Fruit fly (Drosophila melanogaster) whole organism, embryonic: ENCODE measurements around the gene CG43925.

ENCODE experiments used
- Ada2b ChIP-seq: fragments of 200-800 bp; sonication (Bioruptor generic); IDR thresholded peaks from 2 replicates; pipeline ENCODE4 v1.3.6; 2022; ENCODE audit warnings: missing biosample characterization, missing genetic modification characterization
- Adf1 ChIP-seq: fragments of 200-800 bp; sonication (Bioruptor generic); IDR thresholded peaks from 2 replicates; pipeline ENCODE4 v1.3.6; 2022; ENCODE audit warnings: missing biosample characterization, missing genetic modification characterization
- Atf3 ChIP-seq: fragments of 200-800 bp; sonication (Bioruptor generic); optimal IDR thresholded peaks from 3 replicates; lab custom pipeline; 2016; ENCODE audit warnings: missing biosample characterization, missing genetic modification characterization
- BEAF-32 ChIP-seq: fragments of 200-800 bp; sonication (Bioruptor generic); optimal IDR thresholded peaks from 3 replicates; lab custom pipeline; 2017; ENCODE audit warnings: missing biosample characterization, missing genetic modification characterization, mild to moderate bottlenecking, moderate library complexity, missing genetic modification reagents
- Bgb ChIP-seq: fragments of 200-800 bp; sonication (Bioruptor generic); IDR thresholded peaks from 2 replicates; pipeline ENCODE4 v1.3.6; 2022; ENCODE audit warnings: missing biosample characterization, missing genetic modification characterization; ENCODE audit not compliant: partially characterized antibody
- CG11085 ChIP-seq: fragments of 200-800 bp; sonication (Bioruptor generic); IDR thresholded peaks from 2 replicates; pipeline ENCODE4 v1.3.6; 2022; ENCODE audit warnings: missing biosample characterization, missing genetic modification characterization
- CG11093 ChIP-seq: fragments of 200-800 bp; sonication (Bioruptor generic); IDR thresholded peaks from 3 replicates; pipeline ENCODE4 v1.3.6; 2022; ENCODE audit warnings: missing biosample characterization, missing genetic modification characterization
- CG11456 ChIP-seq: fragments of 200-800 bp; sonication (Bioruptor generic); IDR thresholded peaks from 3 replicates; pipeline ENCODE4 v1.3.6; 2022; ENCODE audit warnings: missing biosample characterization, missing genetic modification characterization
- CG11696 ChIP-seq: fragments of 200-800 bp; sonication (Bioruptor generic); IDR thresholded peaks from 2 replicates; pipeline ENCODE4 v1.3.6; 2022; ENCODE audit warnings: missing biosample characterization, missing genetic modification characterization
- CG12942 ChIP-seq: fragments of 200-800 bp; sonication (Bioruptor generic); optimal IDR thresholded peaks from 3 replicates; lab custom pipeline; 2016; ENCODE audit warnings: missing biosample characterization, missing genetic modification characterization
- CG14710 ChIP-seq: fragments of 200-800 bp; sonication (Bioruptor generic); optimal IDR thresholded peaks from 3 replicates; lab custom pipeline; 2019; ENCODE audit warnings: missing biosample characterization, mild to moderate bottlenecking, missing genetic modification characterization, moderate library complexity
- CG14965 ChIP-seq: fragments of 200-800 bp; sonication (Bioruptor generic); optimal IDR thresholded peaks from 2 replicates; lab custom pipeline; 2016; ENCODE audit warnings: missing biosample characterization, missing genetic modification characterization, borderline replicate concordance
- CG15696 ChIP-seq: fragments of 200-800 bp; sonication (Bioruptor generic); optimal IDR thresholded peaks from 2 replicates; lab custom pipeline; 2019; ENCODE audit warnings: missing biosample characterization, mild to moderate bottlenecking, missing genetic modification characterization, moderate library complexity
- CG1647 ChIP-seq: fragments of 200-800 bp; sonication (Bioruptor generic); optimal IDR thresholded peaks from 3 replicates; lab custom pipeline; 2016; ENCODE audit warnings: missing biosample characterization, missing genetic modification characterization
- CG17359 ChIP-seq: fragments of 200-800 bp; sonication (Bioruptor generic); optimal IDR thresholded peaks from 3 replicates; lab custom pipeline; 2018; ENCODE audit warnings: missing biosample characterization, mild to moderate bottlenecking, missing genetic modification characterization, moderate library complexity
- CG6254 ChIP-seq: fragments of 200-800 bp; sonication (Bioruptor generic); optimal IDR thresholded peaks from 3 replicates; lab custom pipeline; 2017; ENCODE audit warnings: mild to moderate bottlenecking, missing biosample characterization, missing genetic modification reagents, missing genetic modification characterization
- CG7357 ChIP-seq: fragments of 200-800 bp; sonication (Bioruptor generic); IDR thresholded peaks from 3 replicates; pipeline ENCODE4 v1.3.6; 2022; ENCODE audit warnings: missing biosample characterization, missing genetic modification characterization
- CG7987 ChIP-seq: fragments of 200-800 bp; sonication (Bioruptor generic); optimal IDR thresholded peaks from 2 replicates; lab custom pipeline; 2018; ENCODE audit warnings: missing biosample characterization, mild to moderate bottlenecking, missing genetic modification characterization, moderate library complexity
- ERR ChIP-seq: fragments of 200-800 bp; sonication (Bioruptor generic); optimal IDR thresholded peaks from 2 replicates; lab custom pipeline; 2016; ENCODE audit warnings: missing biosample characterization, missing genetic modification characterization
- Fer1 ChIP-seq: fragments of 200-800 bp; sonication (Bioruptor generic); optimal IDR thresholded peaks from 2 replicates; lab custom pipeline; 2017; ENCODE audit warnings: missing biosample characterization, mild to moderate bottlenecking, missing genetic modification characterization
- Fer2 ChIP-seq: fragments of 200-800 bp; sonication (Bioruptor generic); optimal IDR thresholded peaks from 2 replicates; lab custom pipeline; 2018; ENCODE audit warnings: missing biosample characterization, mild to moderate bottlenecking, missing genetic modification characterization, moderate library complexity
- Gsc ChIP-seq: fragments of 200-800 bp; sonication (Bioruptor generic); IDR thresholded peaks from 2 replicates; pipeline ENCODE4 v1.3.6; 2022; ENCODE audit warnings: missing biosample characterization, missing genetic modification characterization
- Hmr ChIP-seq: fragments of 200-800 bp; sonication (Bioruptor generic); optimal IDR thresholded peaks from 3 replicates; lab custom pipeline; 2017; ENCODE audit warnings: mild to moderate bottlenecking, missing biosample characterization, missing genetic modification reagents, missing genetic modification characterization
- Lhr ChIP-seq: fragments of 200-800 bp; sonication (Bioruptor generic); optimal IDR thresholded peaks from 3 replicates; lab custom pipeline; 2017; ENCODE audit warnings: mild to moderate bottlenecking, missing biosample characterization, missing genetic modification reagents, missing genetic modification characterization
- Mes4 ChIP-seq: fragments of 200-800 bp; sonication (Bioruptor generic); optimal IDR thresholded peaks from 2 replicates; lab custom pipeline; 2016; ENCODE audit warnings: missing biosample characterization, missing genetic modification characterization
- Nf-YA ChIP-seq: fragments of 200-800 bp; sonication (Bioruptor generic); IDR thresholded peaks from 2 replicates; pipeline ENCODE4 v1.3.6; 2022; ENCODE audit warnings: missing biosample characterization, missing genetic modification characterization
- Oaz ChIP-seq: fragments of 200-800 bp; sonication (Bioruptor generic); IDR thresholded peaks from 2 replicates; pipeline ENCODE4 v1.3.6; 2022; ENCODE audit warnings: missing biosample characterization, missing genetic modification characterization
- Oli ChIP-seq: fragments of 200-800 bp; sonication (Bioruptor generic); optimal IDR thresholded peaks from 2 replicates; lab custom pipeline; 2018; ENCODE audit warnings: missing biosample characterization, mild to moderate bottlenecking, missing genetic modification characterization, moderate library complexity
- Scr ChIP-seq: fragments of 200-800 bp; sonication (Bioruptor generic); IDR thresholded peaks from 2 replicates; pipeline ENCODE4 v1.3.6; 2022; ENCODE audit warnings: missing biosample characterization, missing genetic modification characterization; ENCODE audit not compliant: partially characterized antibody
- Sox100B ChIP-seq: fragments of 200-800 bp; sonication (Bioruptor generic); optimal IDR thresholded peaks from 3 replicates; lab custom pipeline; 2018; ENCODE audit warnings: missing biosample characterization, mild to moderate bottlenecking, missing genetic modification characterization
- aop ChIP-seq: fragments of 200-800 bp; sonication (Bioruptor generic); IDR thresholded peaks from 2 replicates; pipeline ENCODE4 v1.3.6; 2022; ENCODE audit warnings: missing biosample characterization, missing genetic modification characterization
- az2 ChIP-seq: fragments of 200-800 bp; sonication (Bioruptor generic); optimal IDR thresholded peaks from 3 replicates; lab custom pipeline; 2016; ENCODE audit warnings: missing biosample characterization, missing genetic modification characterization
- cad ChIP-seq: fragments of >200 bp; optimal IDR thresholded peaks from 2 replicates; lab custom pipeline; 2017; ENCODE audit warnings: missing biosample characterization, missing genetic modification characterization
- dan ChIP-seq: fragments of 200-800 bp; sonication (Bioruptor generic); IDR thresholded peaks from 2 replicates; pipeline ENCODE4 v1.3.6; 2022; ENCODE audit warnings: missing biosample characterization, missing genetic modification characterization
- dmrt11E ChIP-seq: fragments of 200-800 bp; sonication (Bioruptor generic); optimal IDR thresholded peaks from 3 replicates; lab custom pipeline; 2018; ENCODE audit warnings: missing biosample characterization, mild to moderate bottlenecking, missing genetic modification characterization, moderate library complexity
- eyg ChIP-seq: fragments of 200-800 bp; sonication (Bioruptor generic); optimal IDR thresholded peaks from 3 replicates; lab custom pipeline; 2016; ENCODE audit warnings: missing biosample characterization, missing genetic modification characterization
- h ChIP-seq: fragments of >200 bp; optimal IDR thresholded peaks from 2 replicates; lab custom pipeline; 2017
- jumu ChIP-seq: fragments of 200-800 bp; sonication (Bioruptor generic); optimal IDR thresholded peaks from 3 replicates; lab custom pipeline; 2016; ENCODE audit warnings: missing biosample characterization, missing genetic modification characterization
- kay ChIP-seq: fragments of 200-800 bp; sonication (Bioruptor generic); optimal IDR thresholded peaks from 2 replicates; lab custom pipeline; 2016; ENCODE audit warnings: missing biosample characterization, missing genetic modification characterization
- lmd ChIP-seq: fragments of 200-800 bp; sonication (Bioruptor generic); IDR thresholded peaks from 2 replicates; pipeline ENCODE4 v1.3.6; 2022; ENCODE audit warnings: missing biosample characterization, missing genetic modification characterization
- lov ChIP-seq, 2 experiments: fragments of 200-800 bp in 1 of 2; fragments of >200 bp in 1 of 2; sonication (Bioruptor generic) in 1 of 2; IDR thresholded peaks in 1 of 2; optimal IDR thresholded peaks in 1 of 2; 2 replicates in 1 of 2; 3 replicates in 1 of 2; pipeline versions ENCODE4 v1.3.6 to Lab custom; 2017 to 2022; ENCODE audit warnings: missing biosample characterization in 1 of 2, missing genetic modification characterization in 1 of 2
- nerfin-2 ChIP-seq: fragments of 200-800 bp; sonication (Bioruptor generic); IDR thresholded peaks from 2 replicates; pipeline ENCODE4 v1.3.6; 2022; ENCODE audit warnings: missing biosample characterization, missing genetic modification characterization; ENCODE audit not compliant: partially characterized antibody
- nom ChIP-seq: fragments of 200-800 bp; sonication (Bioruptor generic); optimal IDR thresholded peaks from 2 replicates; lab custom pipeline; 2017; ENCODE audit warnings: missing biosample characterization, missing genetic modification characterization, mild to moderate bottlenecking, moderate library complexity, missing genetic modification reagents
- pnt ChIP-seq: fragments of 200-800 bp; sonication (Bioruptor generic); optimal IDR thresholded peaks from 3 replicates; lab custom pipeline; 2016; ENCODE audit warnings: missing biosample characterization, missing genetic modification characterization
- shn ChIP-seq: fragments of 200-800 bp; sonication (Bioruptor generic); optimal IDR thresholded peaks from 3 replicates; lab custom pipeline; 2016; ENCODE audit warnings: missing biosample characterization, missing genetic modification characterization
- sisA ChIP-seq: fragments of 200-800 bp; sonication (Bioruptor generic); IDR thresholded peaks from 2 replicates; pipeline ENCODE4 v1.3.6; 2022; ENCODE audit warnings: missing biosample characterization, missing genetic modification characterization
- slp2 ChIP-seq: fragments of 200-800 bp; sonication (Bioruptor generic); optimal IDR thresholded peaks from 2 replicates; lab custom pipeline; 2016; ENCODE audit warnings: missing biosample characterization, missing genetic modification characterization
- twi ChIP-seq: fragments of 200-800 bp; optimal IDR thresholded peaks from 2 replicates; lab custom pipeline; 2019; ENCODE audit warnings: missing biosample characterization, mild to moderate bottlenecking, missing genetic modification characterization, moderate library complexity
- tx ChIP-seq: fragments of 200-800 bp; sonication (Bioruptor generic); optimal IDR thresholded peaks from 2 replicates; lab custom pipeline; 2016; ENCODE audit warnings: missing biosample characterization, missing genetic modification characterization
- zfh1 ChIP-seq: fragments of 200-800 bp; sonication (Bioruptor generic); IDR thresholded peaks from 3 replicates; pipeline ENCODE4 v1.3.6; 2022; ENCODE audit warnings: missing biosample characterization, missing genetic modification characterization

The CG43925 gene

DNA sequence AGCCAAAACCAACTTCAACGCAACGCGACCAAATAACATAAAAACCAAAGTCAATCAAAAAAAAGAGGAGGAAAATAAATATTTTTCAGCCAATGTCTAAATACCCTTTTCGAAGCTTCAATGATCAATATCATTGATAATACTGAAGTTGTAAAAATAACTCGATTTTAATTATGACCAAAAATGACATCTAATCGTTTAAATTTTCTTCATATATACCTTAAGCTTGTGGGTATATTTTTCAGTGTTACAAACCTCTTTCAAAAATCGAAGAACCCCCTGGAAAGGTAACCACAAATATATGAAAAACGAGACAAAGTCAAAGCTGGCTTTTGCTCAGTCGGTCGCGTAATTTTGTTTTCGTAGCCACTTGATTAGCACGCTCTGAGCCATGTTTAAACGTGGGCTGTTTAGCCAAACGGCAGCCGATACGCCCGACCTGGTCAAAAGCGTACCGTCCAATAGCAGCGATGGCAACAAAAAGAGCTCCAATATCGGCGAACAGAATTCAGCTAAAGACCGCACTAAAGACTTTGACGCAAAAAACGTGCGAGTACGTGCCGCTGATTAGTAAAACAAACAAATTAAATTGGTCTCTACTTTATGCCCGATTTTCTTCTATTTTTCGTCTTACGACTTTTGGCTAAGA lies 31.1 kb upstream of the CG43925 start (continued):
- TF ChIP-seq az2 (peak; percentile 39), CG15696 (tag; lab: Kevin White, UChicago) (peak; percentile 12), lov (optimal IDR thresholded peaks at IDR 0.05; lab: Kevin White, UChicago) (no peak), lov (GFP tag; IDR thresholded peaks at IDR 0.05; lab: Robert Waterston, UW) (no peak), nerfin-2 (GFP tag; lab: Robert Waterston, UW) (no peak), jumu (GFP tag; lab: Kevin White, UChicago) (peak; percentile 49), nom (GFP tag; lab: Kevin White, UChicago) (no peak), lmd (GFP tag; lab: Robert Waterston, UW) (peak; percentile 82; the same call in 1 of the 2 replicates), CG1647 (GFP tag; lab: Kevin White, UChicago) (peak; percentile 45), dmrt11E (tag; lab: Kevin White, UChicago) (no peak), Ada2b (GFP tag; lab: Robert Waterston, UW) (peak; percentile 81), CG11093 (peak; percentile 59; the same call in 1 of the 3 replicates), CG7357 (GFP tag; lab: Robert Waterston, UW) (peak; percentile 72), twi (tag; lab: Kevin White, UChicago) (no peak), Lhr (GFP tag; lab: Kevin White, UChicago) (no peak), CG11696 (peak; percentile 68), Atf3 (peak; percentile 10), Hmr (peak; percentile 73), CG14710 (tag; lab: Kevin White, UChicago) (no peak), CG14965 (GFP tag; lab: Kevin White, UChicago) (no peak), sisA (GFP tag; lab: Robert Waterston, UW) (peak; percentile 48; the same call in 1 of the 2 replicates), Fer2 (tag; lab: Kevin White, UChicago) (peak; percentile 58), Sox100B (GFP tag; lab: Kevin White, UChicago) (peak; percentile 66), CG11456 (GFP tag; lab: Robert Waterston, UW) (peak; percentile 81), Bgb (GFP tag; lab: Robert Waterston, UW) (no peak), slp2 (GFP tag; lab: Kevin White, UChicago) (peak; percentile 46), pnt (GFP tag; lab: Kevin White, UChicago) (peak; percentile 41), Mes4 (GFP tag; lab: Kevin White, UChicago) (peak; percentile 47), ERR (GFP tag; lab: Kevin White, UChicago) (peak; percentile 71), dan (no peak), BEAF-32 (no peak), Fer1 (GFP tag; lab: Kevin White, UChicago) (peak; percentile 87), Adf1 (GFP tag; lab: Robert Waterston, UW) (peak; percentile 70), CG12942 (GFP tag; lab: Kevin White, UChicago) (peak; percentile 58), CG6254 (GFP tag; lab: Kevin White, UChicago) (no peak), tx (GFP tag; lab: Kevin White, UChicago) (peak; percentile 53), shn (GFP tag; lab: Kevin White, UChicago) (peak; percentile 26), aop (GFP tag; lab: Robert Waterston, UW) (no peak), h (lab: Kevin White, UChicago) (no peak), CG17359 (peak; percentile 78), Oli (peak; percentile 73), CG11085 (GFP tag; lab: Robert Waterston, UW) (peak; percentile 78), cad (no peak), Nf-YA (peak; percentile 54; the same call in 1 of the 2 replicates), Gsc (GFP tag; lab: Robert Waterston, UW) (no peak), kay (GFP tag; lab: Kevin White, UChicago) (peak; percentile 46), eyg (GFP tag; lab: Kevin White, UChicago) (peak; percentile 77), Oaz (GFP tag; lab: Robert Waterston, UW) (peak; percentile 55; the same call in 1 of the 2 replicates), zfh1 (GFP tag; lab: Robert Waterston, UW) (0 out of 3 replicates have a peak, but pooled peaks have one; percentile 39), Scr (no peak), CG7987 (GFP tag; lab: Kevin White, UChicago) (no peak)
